Worm (Caenorhabditis elegans) whole organism, young adult: ENCODE measurements around the gene arrd-24.

Experiments used
- B0336.3 ChIP-seq: fragments of 200-800 bp; sonication (Bioruptor generic); IDR thresholded peaks from 2 replicates; pipeline ENCODE4 v1.3.6; 2022; ENCODE audit warnings: missing genetic modification characterization, missing compliant biosample characterization
- C17E4.6 ChIP-seq: fragments of 200-800 bp; sonication (Bioruptor generic); IDR thresholded peaks from 2 replicates; pipeline ENCODE4 v1.3.6; 2022; ENCODE audit warnings: missing genetic modification reagents, missing genetic modification characterization, missing compliant biosample characterization
- ama-1 ChIP-seq, 3 experiments: fragments of 150-350 bp in 1 of 3; sonication (generic microtip) in 2 of 3; optimal IDR thresholded peaks; 2 replicates each; lab custom pipeline; 2014 to 2018; ENCODE audit warnings: missing biosample characterization in 2 of 3, missing genetic modification characterization in 2 of 3, missing genetic modification reagents in 2 of 3
- aptf-3 ChIP-seq: fragments of 200-800 bp; sonication (Bioruptor generic); IDR thresholded peaks from 2 replicates; pipeline ENCODE4 v1.3.6; 2022; ENCODE audit warnings: missing genetic modification characterization, missing compliant biosample characterization
- bed-2 ChIP-seq: fragments of 200-800 bp; sonication (Bioruptor generic); IDR thresholded peaks from 2 replicates; pipeline ENCODE4 v1.3.6; 2022; ENCODE audit warnings: missing genetic modification reagents, missing genetic modification characterization, missing compliant biosample characterization
- ceh-40 ChIP-seq: fragments of 200-800 bp; sonication (Bioruptor generic); IDR thresholded peaks from 2 replicates; pipeline ENCODE4 v1.3.6; 2022; ENCODE audit warnings: missing genetic modification characterization, missing compliant biosample characterization
- chd-7 ChIP-seq: sonication (generic microtip); optimal IDR thresholded peaks from 2 replicates; lab custom pipeline; 2016; ENCODE audit warnings: mild to moderate bottlenecking, missing genetic modification characterization, moderate library complexity, missing compliant biosample characterization
- gei-17 ChIP-seq: fragments of 200-800 bp; sonication (Bioruptor generic); optimal IDR thresholded peaks from 2 replicates; lab custom pipeline; 2018; ENCODE audit warnings: mild to moderate bottlenecking, missing genetic modification characterization, missing compliant biosample characterization
- him-1 ChIP-seq: sonication (generic microtip); optimal IDR thresholded peaks from 2 replicates; lab custom pipeline; 2016; ENCODE audit warnings: missing genotype, missing genetic modification reagents, missing genetic modification characterization, missing compliant biosample characterization
- lin-35 ChIP-seq, 3 experiments: fragments of 150-350 bp in 2 of 3; sonication (generic microtip) in 1 of 3; optimal IDR thresholded peaks; 2 replicates each; lab custom pipeline; 2014 to 2018; ENCODE audit warnings: missing biosample characterization in 3 of 3, missing genetic modification characterization in 3 of 3, missing genetic modification reagents in 3 of 3
- mxl-1 ChIP-seq: sonication (generic microtip); optimal IDR thresholded peaks from 2 replicates; lab custom pipeline; 2016; ENCODE audit warnings: missing genetic modification characterization, missing compliant biosample characterization
- rpc-1 ChIP-seq, 2 experiments: fragments of 150-350 bp in 1 of 2; sonication (generic microtip) in 1 of 2; optimal IDR thresholded peaks; 2 replicates each; lab custom pipeline; 2014 to 2018; ENCODE audit warnings: missing biosample characterization in 1 of 2, missing genetic modification characterization in 1 of 2, missing genetic modification reagents in 1 of 2, missing genotype in 1 of 2
- sea-2 ChIP-seq: fragments of 200-800 bp; sonication (Bioruptor generic); IDR thresholded peaks from 2 replicates; pipeline ENCODE4 v1.3.6; 2022; ENCODE audit warnings: missing genetic modification characterization, missing compliant biosample characterization
- snpc-4 ChIP-seq, 5 experiments: fragments of 150-350 bp in 1 of 5; sonication (generic microtip) in 4 of 5; optimal IDR thresholded peaks; 2 replicates each; lab custom pipeline; 2014 to 2018; ENCODE audit warnings: missing genetic modification characterization in 5 of 5, missing biosample characterization in 3 of 5, antibody characterized with exemption in 2 of 5, mild to moderate bottlenecking in 2 of 5, missing compliant biosample characterization in 2 of 5, missing genotype in 2 of 5, moderate library complexity in 2 of 5, missing genetic modification reagents in 1 of 5

DNA sequence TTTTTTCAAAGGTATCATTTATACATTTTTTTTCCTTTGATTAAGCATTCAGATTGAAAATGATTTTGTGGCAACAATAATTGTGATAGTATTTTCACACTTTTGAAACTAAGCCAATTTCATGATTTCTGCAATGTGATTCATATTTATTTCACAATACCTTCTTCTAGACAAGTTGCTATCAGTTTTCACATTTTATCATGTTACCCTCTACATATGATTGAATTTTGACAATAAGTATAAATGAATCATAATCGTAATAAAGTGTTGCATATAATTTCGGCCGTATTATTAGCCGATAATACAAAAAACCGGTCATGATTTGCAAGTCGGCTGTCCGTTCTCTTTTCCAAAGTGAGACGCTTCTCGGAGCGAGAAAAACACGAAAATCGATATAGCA is 20.9 kb downstream of the arrd-24 start:
- TF ChIP-seq sea-2 (GFP tag; lab: Robert Waterston, UW) (no peak), snpc-4 (GFP tag; optimal IDR thresholded peaks at IDR 0.05; lab: Kevin White, UChicago) (no peak), snpc-4 (tag; optimal IDR thresholded peaks at IDR 0.05; lab: Kevin White, UChicago) (no peak), C17E4.6 (GFP tag; lab: Robert Waterston, UW) (no peak), bed-2 (GFP tag; lab: Robert Waterston, UW) (no peak), B0336.3 (GFP tag; lab: Robert Waterston, UW) (no peak), him-1 (tag; lab: Kevin White, UChicago) (no peak), lin-35 (GFP tag; optimal IDR thresholded peaks at IDR 0.05; lab: Kevin White, UChicago) (no peak), gei-17 (GFP tag; lab: Kevin White, UChicago) (no peak), ama-1 (optimal IDR thresholded peaks at IDR 0.05; lab: Kevin White, UChicago) (no peak), ama-1 (GFP tag; optimal IDR thresholded peaks at IDR 0.05; lab: Kevin White, UChicago) (no peak), chd-7 (tag; lab: Kevin White, UChicago) (no peak), ceh-40 (GFP tag; lab: Robert Waterston, UW) (no peak), mxl-1 (no peak), rpc-1 (optimal IDR thresholded peaks at IDR 0.05; lab: Kevin White, UChicago) (no peak), rpc-1 (tag; optimal IDR thresholded peaks at IDR 0.05; lab: Kevin White, UChicago) (no peak), aptf-3 (GFP tag; lab: Robert Waterston, UW) (no peak)
